Fruit fly (Drosophila melanogaster): ENCODE results near the gene Osi8.

DNA sequence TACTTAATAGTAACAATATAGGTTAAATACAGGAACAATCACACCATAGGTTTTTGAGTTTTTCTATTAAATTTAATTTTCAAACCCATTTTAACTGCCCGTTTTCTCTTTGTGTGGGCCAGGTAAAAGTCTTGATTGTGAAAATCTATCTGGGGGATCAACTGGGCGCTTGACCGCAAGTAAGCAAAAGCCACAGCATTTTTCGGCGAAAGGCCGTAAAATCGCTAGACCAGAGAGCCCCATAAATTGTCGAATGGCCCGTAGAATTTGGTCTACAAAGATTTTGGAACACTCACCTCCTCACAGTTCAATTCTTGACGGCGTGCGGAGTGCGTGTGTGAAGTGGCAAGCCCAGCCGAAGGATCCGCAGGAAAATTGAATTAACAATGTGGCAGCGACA lies 32.5 kb downstream of the Osi8 start, which contains the start of gene CG15594:
- TF ChIP-seq Ets97D (GFP tag; optimal IDR thresholded peaks at IDR 0.05) (no peak), CG3281 (GFP tag; optimal IDR thresholded peaks at IDR 0.05) (no peak), CG6272 (GFP tag; IDR thresholded peaks at IDR 0.05) (no peak), Blimp-1 (GFP tag; optimal IDR thresholded peaks at IDR 0.05) (no peak), caup (GFP tag; optimal IDR thresholded peaks at IDR 0.05; ENCODE audit: severe bottlenecking) (no peak), Atf6 (GFP tag; IDR thresholded peaks at IDR 0.05) (no peak), ken (GFP tag; IDR thresholded peaks at IDR 0.05) (no peak)
